Fruit fly (Drosophila melanogaster) whole organism, embryonic: ENCODE results near the gene Cyp4g15.

Experiments
- CG11085 ChIP-seq: fragments of 200-800 bp; sonication (Bioruptor generic); IDR thresholded peaks from 2 replicates; pipeline ENCODE4 v1.3.6; 2022; ENCODE audit warnings: missing biosample characterization, missing genetic modification characterization
- CG1602 ChIP-seq: fragments of 200-800 bp; sonication (Bioruptor generic); optimal IDR thresholded peaks from 3 replicates; lab custom pipeline; 2016; ENCODE audit warnings: missing biosample characterization, missing genetic modification characterization
- CG1603 ChIP-seq: fragments of 200-800 bp; sonication (Bioruptor generic); optimal IDR thresholded peaks from 2 replicates; lab custom pipeline; 2019; ENCODE audit warnings: missing biosample characterization, mild to moderate bottlenecking, missing genetic modification characterization, moderate library complexity
- CG16813 ChIP-seq: fragments of 200-800 bp; sonication (Bioruptor generic); IDR thresholded peaks from 3 replicates; pipeline ENCODE4 v1.3.6; 2022; ENCODE audit warnings: missing biosample characterization, missing genetic modification characterization; ENCODE audit not compliant: partially characterized antibody
- CG2678 ChIP-seq: fragments of 200-800 bp; sonication (Bioruptor generic); optimal IDR thresholded peaks from 3 replicates; lab custom pipeline; 2019; ENCODE audit warnings: missing biosample characterization, mild to moderate bottlenecking, missing genetic modification characterization, moderate library complexity
- CG4854 ChIP-seq: fragments of 200-800 bp; sonication (Bioruptor generic); optimal IDR thresholded peaks from 2 replicates; lab custom pipeline; 2016; ENCODE audit warnings: missing biosample characterization, missing genetic modification characterization, inconsistent platforms
- CG6683 ChIP-seq: fragments of 200-800 bp; sonication (Bioruptor generic); optimal IDR thresholded peaks from 2 replicates; lab custom pipeline; 2017; ENCODE audit warnings: missing biosample characterization, mild to moderate bottlenecking, missing genetic modification characterization, missing genetic modification reagents
- CG7357 ChIP-seq: fragments of 200-800 bp; sonication (Bioruptor generic); IDR thresholded peaks from 3 replicates; pipeline ENCODE4 v1.3.6; 2022; ENCODE audit warnings: missing biosample characterization, missing genetic modification characterization
- CG7372 ChIP-seq: fragments of 200-800 bp; sonication (Bioruptor generic); IDR thresholded peaks from 2 replicates; pipeline ENCODE4 v1.3.6; 2022; ENCODE audit warnings: missing biosample characterization, missing genetic modification characterization
- CG7745 ChIP-seq: fragments of 200-800 bp; sonication (Bioruptor generic); optimal IDR thresholded peaks from 2 replicates; lab custom pipeline; 2018; ENCODE audit warnings: missing biosample characterization, mild to moderate bottlenecking, missing genetic modification characterization, moderate library complexity
- CG9797 ChIP-seq: fragments of 200-800 bp; sonication (Bioruptor generic); optimal IDR thresholded peaks from 3 replicates; lab custom pipeline; 2018; ENCODE audit warnings: missing biosample characterization, mild to moderate bottlenecking, missing genetic modification characterization
- CoRest ChIP-seq: fragments of 200-800 bp; sonication (Bioruptor generic); optimal IDR thresholded peaks from 3 replicates; lab custom pipeline; 2018; ENCODE audit warnings: missing biosample characterization, mild to moderate bottlenecking, missing genetic modification characterization, moderate library complexity
- Drgx ChIP-seq: fragments of 200-800 bp; sonication (Bioruptor generic); IDR thresholded peaks from 2 replicates; pipeline ENCODE4 v1.3.6; 2022; ENCODE audit warnings: missing biosample characterization, missing genetic modification characterization
- Ets97D ChIP-seq: fragments of 200-800 bp; sonication (Bioruptor generic); optimal IDR thresholded peaks from 3 replicates; lab custom pipeline; 2016; ENCODE audit warnings: missing biosample characterization, missing genetic modification characterization
- HmgZ ChIP-seq: fragments of 200-800 bp; sonication (Bioruptor generic); optimal IDR thresholded peaks from 2 replicates; lab custom pipeline; 2018; ENCODE audit warnings: missing biosample characterization, mild to moderate bottlenecking, missing genetic modification characterization
- Hr51 ChIP-seq, 2 experiments: fragments of 200-800 bp; sonication (Bioruptor generic); optimal IDR thresholded peaks; 2 replicates in 1 of 2; 3 replicates in 1 of 2; lab custom pipeline; 2016 to 2018; ENCODE audit warnings: missing biosample characterization in 2 of 2, missing genetic modification characterization in 2 of 2, mild to moderate bottlenecking in 1 of 2, moderate library complexity in 1 of 2
- Kr ChIP-seq: fragments of 200-800 bp; sonication (Bioruptor generic); optimal IDR thresholded peaks from 2 replicates; lab custom pipeline; 2017; ENCODE audit warnings: missing biosample characterization, mild to moderate bottlenecking, missing genetic modification characterization
- Myb ChIP-seq: fragments of 200-800 bp; sonication (Bioruptor generic); optimal IDR thresholded peaks from 2 replicates; lab custom pipeline; 2016; ENCODE audit warnings: missing biosample characterization, missing genetic modification characterization
- Side ChIP-seq: fragments of 200-800 bp; sonication (Bioruptor generic); optimal IDR thresholded peaks from 2 replicates; lab custom pipeline; 2016; ENCODE audit warnings: missing biosample characterization, missing genetic modification characterization
- Sry-β ChIP-seq: fragments of 200-800 bp; sonication (Bioruptor generic); optimal IDR thresholded peaks from 2 replicates; lab custom pipeline; 2018; ENCODE audit warnings: missing biosample characterization, mild to moderate bottlenecking, missing genetic modification characterization, moderate library complexity
- az2 ChIP-seq: fragments of 200-800 bp; sonication (Bioruptor generic); optimal IDR thresholded peaks from 3 replicates; lab custom pipeline; 2016; ENCODE audit warnings: missing biosample characterization, missing genetic modification characterization
- bbx ChIP-seq: fragments of 200-800 bp; sonication (Bioruptor generic); IDR thresholded peaks from 2 replicates; pipeline ENCODE4 v1.3.6; 2022; ENCODE audit warnings: missing biosample characterization, missing genetic modification characterization; ENCODE audit not compliant: partially characterized antibody
- bcd ChIP-seq: fragments of 200-800 bp; sonication (Bioruptor generic); optimal IDR thresholded peaks from 2 replicates; lab custom pipeline; 2017; ENCODE audit warnings: missing biosample characterization, mild to moderate bottlenecking, missing genetic modification characterization
- bigmax ChIP-seq: fragments of 200-800 bp; sonication (Bioruptor generic); optimal IDR thresholded peaks from 2 replicates; lab custom pipeline; 2018; ENCODE audit warnings: missing biosample characterization, mild to moderate bottlenecking, missing genetic modification characterization
- croc ChIP-seq: fragments of 200-800 bp; sonication (Bioruptor generic); conservative IDR thresholded peaks from 3 replicates; pipeline ENCODE4 v1.3.6; 2022; ENCODE audit warnings: missing biosample characterization, missing genetic modification characterization
- danr ChIP-seq: fragments of 200-800 bp; sonication (Bioruptor generic); IDR thresholded peaks from 2 replicates; pipeline ENCODE4 v1.3.6; 2022; ENCODE audit warnings: missing biosample characterization, missing genetic modification characterization
- ems ChIP-seq: fragments of 200-800 bp; sonication (Bioruptor generic); optimal IDR thresholded peaks from 3 replicates; lab custom pipeline; 2016; ENCODE audit warnings: missing biosample characterization, missing genetic modification characterization
- gfzf ChIP-seq: fragments of 200-800 bp; sonication (Bioruptor generic); optimal IDR thresholded peaks from 2 replicates; lab custom pipeline; 2016; ENCODE audit warnings: missing biosample characterization, mild to moderate bottlenecking, missing genetic modification characterization, moderate library complexity
- grau ChIP-seq: fragments of 200-800 bp; optimal IDR thresholded peaks from 3 replicates; lab custom pipeline; 2019; ENCODE audit warnings: missing biosample characterization, mild to moderate bottlenecking, missing genetic modification characterization, moderate library complexity
- gt ChIP-seq: fragments of 200-800 bp; sonication (Bioruptor generic); IDR thresholded peaks from 2 replicates; pipeline ENCODE4 v1.3.6; 2022; ENCODE audit warnings: missing biosample characterization, missing genetic modification characterization
- hkb ChIP-seq, 2 experiments: fragments of 200-800 bp in 1 of 2; fragments of >200 bp in 1 of 2; sonication (Bioruptor generic) in 1 of 2; IDR thresholded peaks in 1 of 2; optimal IDR thresholded peaks in 1 of 2; 2 replicates each; pipeline versions ENCODE4 v1.3.6 to Lab custom; 2017 to 2022; ENCODE audit warnings: missing biosample characterization in 1 of 2, missing genetic modification characterization in 1 of 2
- ind ChIP-seq: fragments of 200-800 bp; sonication (Bioruptor generic); optimal IDR thresholded peaks from 3 replicates; lab custom pipeline; 2016; ENCODE audit warnings: missing biosample characterization, missing genetic modification characterization
- inv ChIP-seq: fragments of 200-800 bp; sonication (Bioruptor generic); IDR thresholded peaks from 2 replicates; pipeline ENCODE4 v1.3.6; 2022; ENCODE audit warnings: missing biosample characterization, missing genetic modification characterization; ENCODE audit not compliant: partially characterized antibody
- kay ChIP-seq: fragments of 200-800 bp; sonication (Bioruptor generic); optimal IDR thresholded peaks from 2 replicates; lab custom pipeline; 2016; ENCODE audit warnings: missing biosample characterization, missing genetic modification characterization
- knrl ChIP-seq: fragments of 200-800 bp; sonication (Bioruptor generic); IDR thresholded peaks from 3 replicates; pipeline ENCODE4 v1.3.6; 2022; ENCODE audit warnings: missing biosample characterization, missing genetic modification characterization; ENCODE audit not compliant: partially characterized antibody
- maf-S ChIP-seq: fragments of 200-800 bp; sonication (Bioruptor generic); optimal IDR thresholded peaks from 2 replicates; lab custom pipeline; 2016; ENCODE audit warnings: missing biosample characterization, missing genetic modification characterization
- odd ChIP-seq: fragments of 200-800 bp; sonication (Bioruptor generic); optimal IDR thresholded peaks from 2 replicates; lab custom pipeline; 2017; ENCODE audit warnings: missing biosample characterization, mild to moderate bottlenecking, missing genetic modification characterization
- otp ChIP-seq: fragments of 200-800 bp; sonication (Bioruptor generic); IDR thresholded peaks from 3 replicates; pipeline ENCODE4, ENCODE4 v1.3.6; 2022; ENCODE audit warnings: missing biosample characterization, missing genetic modification characterization
- peb ChIP-seq: fragments of 200-800 bp; sonication (Bioruptor generic); IDR thresholded peaks from 2 replicates; pipeline ENCODE4 v1.3.6; 2022; ENCODE audit warnings: missing biosample characterization, missing genetic modification characterization
- pho ChIP-seq: fragments of 200-800 bp; sonication (Bioruptor generic); optimal IDR thresholded peaks from 2 replicates; lab custom pipeline; 2016; ENCODE audit warnings: missing biosample characterization, missing genetic modification characterization
- pnt ChIP-seq: fragments of 200-800 bp; sonication (Bioruptor generic); optimal IDR thresholded peaks from 3 replicates; lab custom pipeline; 2016; ENCODE audit warnings: missing biosample characterization, missing genetic modification characterization
- pum ChIP-seq: fragments of 200-800 bp; sonication (Bioruptor generic); optimal IDR thresholded peaks from 2 replicates; lab custom pipeline; 2016; ENCODE audit warnings: missing biosample characterization, missing genetic modification characterization
- ro ChIP-seq: fragments of 200-800 bp; sonication (Bioruptor generic); IDR thresholded peaks from 2 replicates; pipeline ENCODE4 v1.3.6; 2022; ENCODE audit warnings: missing biosample characterization, missing genetic modification characterization
- sisA ChIP-seq: fragments of 200-800 bp; sonication (Bioruptor generic); IDR thresholded peaks from 2 replicates; pipeline ENCODE4 v1.3.6; 2022; ENCODE audit warnings: missing biosample characterization, missing genetic modification characterization
- sug ChIP-seq: fragments of 200-800 bp; optimal IDR thresholded peaks from 2 replicates; lab custom pipeline; 2019; ENCODE audit warnings: missing biosample characterization, mild to moderate bottlenecking, missing genetic modification characterization, moderate library complexity
- tll ChIP-seq, 2 experiments: fragments of 200-800 bp in 1 of 2; fragments of >200 bp in 1 of 2; sonication (Bioruptor generic) in 1 of 2; optimal IDR thresholded peaks; 2 replicates each; lab custom pipeline; 2017 to 2019; ENCODE audit warnings: missing biosample characterization in 2 of 2, missing genetic modification characterization in 2 of 2, mild to moderate bottlenecking in 1 of 2, moderate library complexity in 1 of 2
- twi ChIP-seq: fragments of 200-800 bp; optimal IDR thresholded peaks from 2 replicates; lab custom pipeline; 2019; ENCODE audit warnings: missing biosample characterization, mild to moderate bottlenecking, missing genetic modification characterization, moderate library complexity
- vfl ChIP-seq: fragments of 200-800 bp; sonication (Bioruptor generic); optimal IDR thresholded peaks from 2 replicates; lab custom pipeline; 2016; ENCODE audit warnings: missing biosample characterization, missing genetic modification characterization
- wdn ChIP-seq: fragments of 200-800 bp; sonication (Bioruptor generic); IDR thresholded peaks from 2 replicates; pipeline ENCODE4 v1.3.6; 2022; ENCODE audit warnings: missing biosample characterization, missing genetic modification characterization
- z ChIP-seq: fragments of 200-800 bp; sonication (Bioruptor generic); IDR thresholded peaks from 3 replicates; pipeline ENCODE4 v1.3.6; 2022; ENCODE audit warnings: missing biosample characterization, missing genetic modification characterization

Gene Cyp4g15

DNA sequence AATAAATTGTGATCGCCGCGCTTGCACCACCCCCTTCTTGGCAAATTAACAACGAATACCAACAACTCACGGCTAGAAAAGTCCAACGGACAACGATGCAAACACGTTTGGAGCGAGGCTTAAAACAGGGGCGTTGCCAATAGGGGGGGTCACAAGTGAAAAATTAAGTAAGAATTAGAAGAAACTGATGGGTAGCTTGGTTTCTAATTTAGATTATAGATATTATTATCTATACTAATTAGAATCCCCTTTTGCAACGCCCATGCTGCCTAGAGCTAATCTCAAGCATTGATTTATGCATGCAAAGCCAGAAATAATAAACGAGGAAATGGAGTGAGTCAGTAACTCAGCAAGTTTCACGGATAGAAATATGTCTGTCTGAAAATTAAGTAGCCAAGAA lies 41.6 kb downstream of the Cyp4g15 start (continued):
- TF ChIP-seq gt (GFP tag; lab: Robert Waterston, UW) (no peak), ro (peak; percentile 23; the same call in 1 of the 2 replicates), inv (GFP tag; lab: Robert Waterston, UW) (no peak), bbx (GFP tag; lab: Robert Waterston, UW) (no peak), CG16813 (GFP tag; lab: Robert Waterston, UW) (no peak), ems (GFP tag; lab: Kevin White, UChicago) (peak; percentile 58), CG7745 (no peak), z (GFP tag; lab: Robert Waterston, UW) (peak; percentile 48; the same call in 1 of the 3 replicates), sisA (GFP tag; lab: Robert Waterston, UW) (peak; percentile 81), odd (GFP tag; lab: Kevin White, UChicago) (peak; percentile 45), CG7357 (GFP tag; lab: Robert Waterston, UW) (peak; percentile 66), CG1602 (GFP tag; lab: Kevin White, UChicago) (peak; percentile 29), otp (GFP tag; lab: Robert Waterston, UW) (peak; percentile 84), CG7372 (peak; percentile 83), sug (tag; lab: Kevin White, UChicago) (peak; percentile 46), grau (tag; lab: Kevin White, UChicago) (peak; percentile 80), peb (GFP tag; lab: Robert Waterston, UW) (peak; percentile 61), bigmax (GFP tag; lab: Kevin White, UChicago) (no peak), pum (no peak), gfzf (no peak), maf-S (GFP tag; lab: Kevin White, UChicago) (no peak), Myb (no peak), knrl (GFP tag; lab: Robert Waterston, UW) (no peak), bcd (GFP tag; lab: Kevin White, UChicago) (peak; percentile 78), croc (GFP tag; lab: Robert Waterston, UW) (peak; percentile 35; the same call in 1 of the 3 replicates), Hr51 (GFP tag; optimal IDR thresholded peaks at IDR 0.05; lab: Kevin White, UChicago) (peak; percentile 6 to 76), CG11085 (peak; percentile 70), danr (GFP tag; lab: Robert Waterston, UW) (0 out of 2 replicates have a peak, but pooled peaks have one; percentile 41), kay (GFP tag; lab: Kevin White, UChicago) (peak; percentile 35), CG9797 (GFP tag; lab: Kevin White, UChicago) (no peak), CG6683 (GFP tag; lab: Kevin White, UChicago) (peak; percentile 34), pnt (GFP tag; lab: Kevin White, UChicago) (no peak), CG1603 (tag; lab: Kevin White, UChicago) (peak; percentile 48), hkb (optimal IDR thresholded peaks at IDR 0.05; lab: Kevin White, UChicago) (no peak), hkb (GFP tag; IDR thresholded peaks at IDR 0.05; lab: Robert Waterston, UW) (peak; percentile 86), CoRest (tag; lab: Kevin White, UChicago) (peak; percentile 77), pho (peak; percentile 34), CG2678 (peak; percentile 82), CG4854 (GFP tag; lab: Kevin White, UChicago) (no peak), Side (GFP tag; lab: Kevin White, UChicago) (peak; percentile 34), Sry-β (GFP tag; lab: Kevin White, UChicago) (no peak), wdn (peak; percentile 84), Ets97D (GFP tag; lab: Kevin White, UChicago) (peak; percentile 13), vfl (GFP tag; lab: Kevin White, UChicago) (peak; percentile 41), az2 (GFP tag; lab: Kevin White, UChicago) (peak; percentile 66), Kr (GFP tag; lab: Kevin White, UChicago) (no peak), HmgZ (peak; percentile 44), twi (tag; lab: Kevin White, UChicago) (peak; percentile 8), ind (peak; percentile 70), Drgx (peak; percentile 95), tll (GFP tag; optimal IDR thresholded peaks at IDR 0.05; lab: Kevin White, UChicago) (no peak)
